Worm (Caenorhabditis elegans) whole organism, late embryonic: Measurements from ENCODE around the gene srg-68.
A peak's percentile ranks its signal among the peaks of the same experiment; 100 is the strongest.

Experiments used
- C08G9.2 ChIP-seq: sonication (generic microtip); optimal IDR thresholded peaks from 2 replicates; lab custom pipeline; 2016; ENCODE audit warnings: mild to moderate bottlenecking, missing genetic modification characterization, moderate library complexity, missing compliant biosample characterization
- F13H6.1 ChIP-seq: sonication (generic microtip); optimal IDR thresholded peaks from 2 replicates; lab custom pipeline; 2016; ENCODE audit warnings: missing genetic modification characterization, missing compliant biosample characterization
- K09A11.1 ChIP-seq: sonication (generic microtip); optimal IDR thresholded peaks from 2 replicates; lab custom pipeline; 2017; ENCODE audit warnings: antibody characterized with exemption, mild to moderate bottlenecking, missing genetic modification characterization, missing compliant biosample characterization; ENCODE audit not compliant: insufficient read depth
- T23F11.4 ChIP-seq: fragments of 200-800 bp; sonication (Bioruptor generic); optimal IDR thresholded peaks from 2 replicates; lab custom pipeline; 2018; ENCODE audit warnings: mild to moderate bottlenecking, missing genetic modification characterization, missing compliant biosample characterization
- Y22D7AL.16 ChIP-seq: sonication (generic microtip); optimal IDR thresholded peaks from 2 replicates; lab custom pipeline; 2016; ENCODE audit warnings: missing genetic modification characterization, missing compliant biosample characterization
- ama-1 ChIP-seq: fragments of 150-350 bp; optimal IDR thresholded peaks from 2 replicates; lab custom pipeline; 2014
- ceh-18 ChIP-seq: sonication (generic microtip); optimal IDR thresholded peaks from 2 replicates; lab custom pipeline; 2016; ENCODE audit warnings: missing genetic modification characterization, missing compliant biosample characterization
- ceh-19 ChIP-seq: fragments of 200-800 bp; sonication (Bioruptor generic); optimal IDR thresholded peaks from 2 replicates; lab custom pipeline; 2018; ENCODE audit warnings: mild to moderate bottlenecking, missing genetic modification characterization, missing compliant biosample characterization
- ceh-2 ChIP-seq: sonication (generic microtip); optimal IDR thresholded peaks from 2 replicates; lab custom pipeline; 2016; ENCODE audit warnings: missing genotype, missing genetic modification characterization, missing compliant biosample characterization
- ceh-22 ChIP-seq: sonication (generic microtip); optimal IDR thresholded peaks from 2 replicates; lab custom pipeline; 2017; ENCODE audit warnings: missing biosample characterization, missing genetic modification characterization
- ceh-34 ChIP-seq: sonication (generic microtip); optimal IDR thresholded peaks from 2 replicates; lab custom pipeline; 2016; ENCODE audit warnings: mild to moderate bottlenecking, missing genetic modification characterization, missing compliant biosample characterization
- che-1 ChIP-seq: sonication (generic microtip); optimal IDR thresholded peaks from 2 replicates; lab custom pipeline; 2016; ENCODE audit warnings: mild to moderate bottlenecking, missing genetic modification characterization, missing compliant biosample characterization
- dmd-4 ChIP-seq: sonication (generic microtip); optimal IDR thresholded peaks from 2 replicates; lab custom pipeline; 2016; ENCODE audit warnings: borderline replicate concordance, missing genetic modification characterization, missing compliant biosample characterization
- elt-2 ChIP-seq: sonication (generic microtip); optimal IDR thresholded peaks from 2 replicates; lab custom pipeline; 2016; ENCODE audit warnings: missing genetic modification reagents, missing genetic modification characterization, missing compliant biosample characterization
- elt-4 ChIP-seq: sonication (generic microtip); optimal IDR thresholded peaks from 2 replicates; lab custom pipeline; 2016; ENCODE audit warnings: missing genetic modification characterization, missing compliant biosample characterization
- fax-1 ChIP-seq: sonication (generic microtip); optimal IDR thresholded peaks from 2 replicates; lab custom pipeline; 2016; ENCODE audit warnings: missing genotype, missing genetic modification characterization, missing compliant biosample characterization
- hlh-6 ChIP-seq: sonication (generic microtip); optimal IDR thresholded peaks from 2 replicates; lab custom pipeline; 2016; ENCODE audit warnings: missing genotype, missing genetic modification characterization, missing compliant biosample characterization
- madf-2 ChIP-seq: sonication (generic microtip); optimal IDR thresholded peaks from 2 replicates; lab custom pipeline; 2017; ENCODE audit warnings: missing genetic modification characterization, missing compliant biosample characterization
- nhr-232 ChIP-seq: sonication (generic microtip); optimal IDR thresholded peaks from 2 replicates; lab custom pipeline; 2016; ENCODE audit warnings: missing genetic modification characterization, missing compliant biosample characterization
- odd-2 ChIP-seq: sonication (generic microtip); optimal IDR thresholded peaks from 2 replicates; lab custom pipeline; 2017; ENCODE audit warnings: antibody characterized with exemption, mild to moderate bottlenecking, missing genetic modification characterization, missing compliant biosample characterization
- pag-3 ChIP-seq: sonication (generic microtip); optimal IDR thresholded peaks from 2 replicates; lab custom pipeline; 2016; ENCODE audit warnings: missing compliant biosample characterization, missing genetic modification characterization, borderline replicate concordance
- pha-2 ChIP-seq: sonication (generic microtip); optimal IDR thresholded peaks from 2 replicates; lab custom pipeline; 2017; ENCODE audit warnings: mild to moderate bottlenecking, missing genetic modification characterization, missing compliant biosample characterization
- pha-4 ChIP-seq: fragments of 150-350 bp; optimal IDR thresholded peaks from 2 replicates; lab custom pipeline; 2018; ENCODE audit warnings: missing biosample characterization, missing genetic modification reagents, missing genetic modification characterization
- pqm-1 ChIP-seq: sonication (generic microtip); optimal IDR thresholded peaks from 2 replicates; lab custom pipeline; 2016; ENCODE audit warnings: missing genetic modification characterization, missing compliant biosample characterization
- pros-1 ChIP-seq: fragments of 150-350 bp; optimal IDR thresholded peaks from 2 replicates; lab custom pipeline; 2014; ENCODE audit warnings: missing biosample characterization, missing genetic modification reagents, missing genetic modification characterization
- ref-2 ChIP-seq: sonication (generic microtip); optimal IDR thresholded peaks from 2 replicates; lab custom pipeline; 2016; ENCODE audit warnings: missing genetic modification characterization, missing compliant biosample characterization
- rnt-1 ChIP-seq: sonication (generic microtip); optimal IDR thresholded peaks from 2 replicates; lab custom pipeline; 2016; ENCODE audit warnings: missing genetic modification characterization, missing compliant biosample characterization
- sox-2 ChIP-seq: fragments of 200-800 bp; sonication (Bioruptor generic); IDR thresholded peaks from 2 replicates; pipeline ENCODE4 v1.3.6; 2022; ENCODE audit warnings: missing genetic modification reagents, missing genetic modification characterization, missing compliant biosample characterization
- sox-4 ChIP-seq: sonication (generic microtip); optimal IDR thresholded peaks from 2 replicates; lab custom pipeline; 2017; ENCODE audit warnings: mild to moderate bottlenecking, missing genetic modification characterization, inconsistent platforms, missing compliant biosample characterization
- tbx-2 ChIP-seq: sonication (generic microtip); optimal IDR thresholded peaks from 2 replicates; lab custom pipeline; 2016; ENCODE audit warnings: missing genetic modification characterization, missing compliant biosample characterization
- tbx-7 ChIP-seq: sonication (generic microtip); optimal IDR thresholded peaks from 2 replicates; lab custom pipeline; 2016; ENCODE audit warnings: missing genotype, missing genetic modification characterization, missing compliant biosample characterization
- ttx-3 ChIP-seq: sonication (generic microtip); optimal IDR thresholded peaks from 2 replicates; lab custom pipeline; 2016; ENCODE audit warnings: missing genetic modification reagents, missing genetic modification characterization, missing compliant biosample characterization
- unc-42 ChIP-seq: sonication (generic microtip); optimal IDR thresholded peaks from 2 replicates; lab custom pipeline; 2016; ENCODE audit warnings: missing genotype, missing genetic modification characterization, missing compliant biosample characterization
- unc-55 ChIP-seq: sonication (generic microtip); optimal IDR thresholded peaks from 2 replicates; lab custom pipeline; 2017; ENCODE audit warnings: missing biosample characterization, missing genetic modification reagents, missing genetic modification characterization
- zip-5 ChIP-seq: sonication (generic microtip); optimal IDR thresholded peaks from 2 replicates; lab custom pipeline; 2016; ENCODE audit warnings: missing genetic modification characterization, missing compliant biosample characterization

The srg-68 gene

ce11 chrV:5465335-5465734 lies at the start of gene srg-68:
srg-68 (minus strand) TSS chrV:5465435.
- TF ChIP-seq ceh-22 (no peak), pros-1 (tag; lab: Kevin White, UChicago) (no peak)

ce11 chrV:5513630-5514378 lies 48.6 kb upstream of the srg-68 start, which contains the start of the genes hpo-15 and mms-19:
hpo-15 (minus strand) TSS chrV:5513830.
mms-19 (plus strand) TSS chrV:5514348.
- no peak for TF ChIP-seq ceh-22
- TF ChIP-seq nhr-232 (tag; lab: Kevin White, UChicago) = no peak
- TF ChIP-seq K09A11.1 = no peak
- TF ChIP-seq C08G9.2 (tag; lab: Kevin White, UChicago) = no peak
- no peak for TF ChIP-seq hlh-6 (tag; lab: Kevin White, UChicago)
- no peak for TF ChIP-seq tbx-2 (tag; lab: Kevin White, UChicago)
- TF ChIP-seq rnt-1 (tag; lab: Kevin White, UChicago) = no peak
- no peak for TF ChIP-seq ttx-3
- TF ChIP-seq T23F11.4 (GFP tag; lab: Kevin White, UChicago) = no peak
- TF ChIP-seq pqm-1 (tag; lab: Kevin White, UChicago) = no peak
- TF ChIP-seq ceh-34 (tag; lab: Kevin White, UChicago) = no peak
- no peak for TF ChIP-seq tbx-7 (tag; lab: Kevin White, UChicago)
- TF ChIP-seq pag-3 (tag; lab: Kevin White, UChicago) = no peak
- no peak for TF ChIP-seq madf-2
- no peak for TF ChIP-seq unc-55 (GFP tag; lab: Kevin White, UChicago)
- no peak for TF ChIP-seq sox-4
- TF ChIP-seq odd-2 = no peak
- no peak for TF ChIP-seq fax-1
- TF ChIP-seq ref-2 = no peak
- no peak for TF ChIP-seq pha-4

- TF ChIP-seq tbx-7 (tag; lab: Kevin White, UChicago) = no peak
- no peak for TF ChIP-seq pha-2
- no peak for TF ChIP-seq pros-1 (tag; lab: Kevin White, UChicago)
- peak; percentile 15 for TF ChIP-seq elt-2 (tag; lab: Kevin White, UChicago)
- no peak for TF ChIP-seq ceh-18 (tag; lab: Kevin White, UChicago)
- TF ChIP-seq ceh-2 (tag; lab: Kevin White, UChicago) = no peak
Observed at ce11 chrV:5512559-5512958, 47.3 kb upstream of the srg-68 start.

- no peak for TF ChIP-seq odd-2
Observed at ce11 chrV:5511720-5512119, 46.5 kb upstream of the srg-68 start.

- no peak for TF ChIP-seq pros-1 (tag; lab: Kevin White, UChicago)
- no peak for TF ChIP-seq unc-42 (tag; lab: Kevin White, UChicago)
Observed at ce11 chrV:5509966-5510365, 44.7 kb upstream of the srg-68 start.

- TF ChIP-seq dmd-4 (tag; lab: Kevin White, UChicago) (no peak), pha-2 (no peak), zip-5 (no peak), elt-2 (tag; lab: Kevin White, UChicago) (no peak), odd-2 (no peak), ama-1 (lab: Kevin White, UChicago) (no peak), K09A11.1 (no peak), ceh-22 (no peak), ceh-19 (GFP tag; lab: Kevin White, UChicago) (no peak), tbx-7 (tag; lab: Kevin White, UChicago) (no peak), Y22D7AL.16 (tag; lab: Kevin White, UChicago) (no peak), F13H6.1 (tag; lab: Kevin White, UChicago) (no peak), sox-2 (GFP tag; lab: Robert Waterston, UW) (no peak), rnt-1 (tag; lab: Kevin White, UChicago) (no peak), che-1 (tag; lab: Kevin White, UChicago) (no peak), elt-4 (tag; lab: Kevin White, UChicago) (no peak)
Observed at ce11 chrV:5509134-5509533, 43.9 kb upstream of the srg-68 start.
